Worm (Caenorhabditis elegans) whole organism, L2 larva: ENCODE data around the gene Y54F10AM.6.

Experiments
- F13H6.1 ChIP-seq: sonication (generic microtip); optimal IDR thresholded peaks from 2 replicates; lab custom pipeline; 2016; ENCODE audit warnings: missing genetic modification characterization, missing compliant biosample characterization
- aly-2 ChIP-seq: fragments of 150-350 bp; optimal IDR thresholded peaks from 2 replicates; lab custom pipeline; 2014; ENCODE audit warnings: missing biosample characterization, missing genetic modification characterization
- blmp-1 ChIP-seq: sonication (generic microtip); optimal IDR thresholded peaks from 2 replicates; lab custom pipeline; 2017; ENCODE audit warnings: missing genetic modification characterization, mild to moderate bottlenecking, missing compliant biosample characterization, antibody characterized with exemption, moderate library complexity; ENCODE audit not compliant: insufficient read depth
- crh-2 ChIP-seq: sonication (generic microtip); optimal IDR thresholded peaks from 2 replicates; lab custom pipeline; 2017; ENCODE audit warnings: missing biosample characterization, missing genetic modification characterization
- fos-1 ChIP-seq: fragments of 150-350 bp; optimal IDR thresholded peaks from 2 replicates; lab custom pipeline; 2014; ENCODE audit warnings: missing biosample characterization, missing genetic modification characterization
- lin-39 ChIP-seq: fragments of 150-350 bp; optimal IDR thresholded peaks from 2 replicates; lab custom pipeline; 2014; ENCODE audit warnings: missing biosample characterization, missing genetic modification reagents, missing genetic modification characterization
- lsy-2 ChIP-seq, 2 experiments: fragments of 150-350 bp in 1 of 2; sonication (generic microtip) in 1 of 2; optimal IDR thresholded peaks; 2 replicates each; lab custom pipeline; 2014 to 2017; ENCODE audit warnings: missing biosample characterization in 2 of 2, missing genetic modification characterization in 2 of 2
- nhr-129 ChIP-seq: fragments of 150-350 bp; optimal IDR thresholded peaks from 2 replicates; lab custom pipeline; 2014; ENCODE audit warnings: missing biosample characterization, missing genetic modification characterization
- nhr-23 ChIP-seq: fragments of 150-350 bp; optimal IDR thresholded peaks from 2 replicates; lab custom pipeline; 2014; ENCODE audit warnings: missing biosample characterization, missing genetic modification reagents, missing genetic modification characterization
- snpc-4 ChIP-seq: fragments of 150-350 bp; optimal IDR thresholded peaks from 2 replicates; lab custom pipeline; 2014; ENCODE audit warnings: missing biosample characterization, missing genetic modification characterization
- unc-39 ChIP-seq: fragments of 150-350 bp; optimal IDR thresholded peaks from 2 replicates; lab custom pipeline; 2014; ENCODE audit warnings: missing biosample characterization, missing genetic modification characterization
- ztf-4 ChIP-seq: fragments of 150-350 bp; optimal IDR thresholded peaks from 2 replicates; lab custom pipeline; 2014; ENCODE audit warnings: missing biosample characterization, missing genetic modification characterization

- TF ChIP-seq nhr-129 (tag; lab: Kevin White, UChicago), result no peak
- no peak for TF ChIP-seq snpc-4 (tag; lab: Kevin White, UChicago)
- TF ChIP-seq crh-2 (tag; lab: Kevin White, UChicago), result no peak
- no peak for TF ChIP-seq fos-1 (tag; lab: Kevin White, UChicago)
- TF ChIP-seq ztf-4, result no peak
- TF ChIP-seq lsy-2 (tag; optimal IDR thresholded peaks at IDR 0.05; lab: Kevin White, UChicago), result no peak
- no peak for TF ChIP-seq aly-2 (tag; lab: Kevin White, UChicago)
- TF ChIP-seq F13H6.1 (tag; lab: Kevin White, UChicago), result no peak
- no peak for TF ChIP-seq unc-39
- no peak for TF ChIP-seq blmp-1 (tag; lab: Kevin White, UChicago)
- TF ChIP-seq nhr-23 (tag; lab: Kevin White, UChicago), result no peak
- no peak for TF ChIP-seq lin-39 (tag; lab: Kevin White, UChicago)
Measured at ce11 chrIII:2552382-2552781, 43.8 kb downstream of the Y54F10AM.6 start.
